Fruit fly (Drosophila melanogaster): Measurements from ENCODE around the gene CG32683.

The CG32683 gene

dm6 chrX:10364556-10365227 lies 90.0 kb downstream of the CG32683 start (continued):
- TF ChIP-seq Blimp-1 (GFP tag; optimal IDR thresholded peaks at IDR 0.05) (peak; percentile 19), dmrt11E (tag; optimal IDR thresholded peaks at IDR 0.05) (peak; percentile 23), ara (GFP tag; IDR thresholded peaks at IDR 0.05) (0 out of 2 replicates have a peak, but pooled peaks have one; percentile 17), CG17912 (GFP tag; optimal IDR thresholded peaks at IDR 0.05) (no peak), trh (GFP tag; optimal IDR thresholded peaks at IDR 0.05) (no peak), lab (GFP tag; optimal IDR thresholded peaks at IDR 0.05) (peak; percentile 20), Med (GFP tag) (peak; percentile 34), ase (GFP tag; IDR thresholded peaks at IDR 0.05) (no peak), dpn (GFP tag; optimal IDR thresholded peaks at IDR 0.05) (no peak), so (GFP tag; IDR thresholded peaks at IDR 0.05) (0 out of 3 replicates have a peak, but pooled peaks have one; percentile 15), CG2116 (GFP tag; optimal IDR thresholded peaks at IDR 0.05) (no peak), CG7963 (GFP tag; IDR thresholded peaks at IDR 0.05; ENCODE audit: partially characterized antibody) (no peak), CG10462 (GFP tag; optimal IDR thresholded peaks at IDR 0.05) (peak; percentile 6), D19B (GFP tag; optimal IDR thresholded peaks at IDR 0.05) (no peak), Side (GFP tag; optimal IDR thresholded peaks at IDR 0.05) (no peak)

DNA sequence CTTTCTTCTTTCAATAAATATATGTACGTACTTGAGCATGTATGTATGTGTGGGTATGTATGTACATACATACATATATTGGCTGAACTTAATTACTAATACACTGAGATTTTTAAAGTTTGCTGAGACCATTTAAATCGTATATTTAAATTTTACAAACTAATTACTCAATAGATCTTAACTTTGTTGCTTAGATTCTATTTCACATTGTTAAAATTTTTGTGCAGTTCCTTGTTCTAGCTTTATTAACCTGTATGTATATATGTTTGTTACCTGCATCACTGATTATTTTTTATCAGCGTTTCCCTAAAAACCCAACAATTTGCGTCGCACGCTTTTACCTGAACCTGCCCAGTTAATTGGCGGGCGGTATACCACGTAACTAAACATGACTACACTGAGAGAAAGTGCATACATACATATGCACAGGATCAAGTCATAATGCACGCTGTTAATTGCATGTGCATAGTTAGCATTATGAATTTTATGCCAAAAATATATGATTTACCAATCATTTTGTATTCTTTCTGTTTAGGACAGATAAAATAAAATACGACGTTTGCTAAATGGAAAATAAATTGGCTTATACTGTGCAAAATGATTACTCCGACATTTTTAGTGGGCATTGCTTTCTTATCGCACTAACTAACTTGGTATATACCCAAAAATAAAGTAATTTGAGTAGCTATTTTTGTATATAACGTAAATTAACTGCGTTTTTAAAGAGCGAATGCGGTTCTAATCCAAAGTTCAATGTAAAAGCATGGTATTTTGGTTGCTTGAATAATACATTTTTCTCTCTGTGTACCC lies 91.9 kb downstream of the CG32683 start:
- TF ChIP-seq CG10366 (GFP tag; IDR thresholded peaks at IDR 0.05) (no peak), Hmr (GFP tag; optimal IDR thresholded peaks at IDR 0.05) (peak; percentile 5), jumu (GFP tag; optimal IDR thresholded peaks at IDR 0.05) (peak; percentile 1), pum (GFP tag; optimal IDR thresholded peaks at IDR 0.05) (peak; percentile 30), Dip3 (GFP tag; optimal IDR thresholded peaks at IDR 0.05) (no peak), CG12104 (GFP tag; optimal IDR thresholded peaks at IDR 0.05) (peak; percentile 44), chif (GFP tag; optimal IDR thresholded peaks at IDR 0.05) (peak; percentile 2 to 7), da (GFP tag; optimal IDR thresholded peaks at IDR 0.05) (no peak), CG5953 (GFP tag; IDR thresholded peaks at IDR 0.05) (no peak), unc-4 (GFP tag; IDR thresholded peaks at IDR 0.05; ENCODE audit: partially characterized antibody) (no peak), CG18476 (GFP tag; optimal IDR thresholded peaks at IDR 0.05) (no peak), ac (GFP tag; optimal IDR thresholded peaks at IDR 0.05) (no peak), CG1603 (tag; optimal IDR thresholded peaks at IDR 0.05) (peak; percentile 2), dan (GFP tag; IDR thresholded peaks at IDR 0.05) (no peak), sens-2 (GFP tag; IDR thresholded peaks at IDR 0.05) (no peak), Meics (GFP tag; optimal IDR thresholded peaks at IDR 0.05) (peak; percentile 32), otp (GFP tag; IDR thresholded peaks at IDR 0.05) (no peak), nom (GFP tag; optimal IDR thresholded peaks at IDR 0.05) (no peak), salm (tag; optimal IDR thresholded peaks at IDR 0.05) (no peak), so (GFP tag; IDR thresholded peaks at IDR 0.05) (no peak), CG4707 (GFP tag; optimal IDR thresholded peaks at IDR 0.05) (no peak), fd3F (GFP tag; optimal IDR thresholded peaks at IDR 0.05) (no peak), CG3163 (GFP tag; optimal IDR thresholded peaks at IDR 0.05) (peak; percentile 2), Ada2b (GFP tag; IDR thresholded peaks at IDR 0.05) (no peak), CG18619 (GFP tag; optimal IDR thresholded peaks at IDR 0.05) (no peak), NK7.1 (GFP tag; optimal IDR thresholded peaks at IDR 0.05) (no peak), Doc2 (GFP tag; IDR thresholded peaks at IDR 0.05) (no peak), ewg (GFP tag; optimal IDR thresholded peaks at IDR 0.05) (peak; percentile 21), peb (GFP tag; IDR thresholded peaks at IDR 0.05) (no peak), CG4617 (GFP tag; optimal IDR thresholded peaks at IDR 0.05; ENCODE audit: borderline replicate concordance) (no peak), CG15269 (tag; optimal IDR thresholded peaks at IDR 0.05) (peak; percentile 11), amos (GFP tag; IDR thresholded peaks at IDR 0.05; ENCODE audit: partially characterized antibody) (no peak), Hey (tag; optimal IDR thresholded peaks at IDR 0.05) (no peak)

Data from whole organism, embryonic.